Worm (Caenorhabditis elegans) whole organism, late embryonic: ENCODE measurements around the gene F07E5.12.
"Not testable (repeated sequence)": the region's sequence is repeated elsewhere in the genome, so short reads cannot be mapped to it uniquely, and the experiment has no call there.

Experiments used
- C08G9.2 ChIP-seq: sonication (generic microtip); optimal IDR thresholded peaks from 2 replicates; lab custom pipeline; 2016; ENCODE audit warnings: mild to moderate bottlenecking, missing genetic modification characterization, moderate library complexity, missing compliant biosample characterization
- K09A11.1 ChIP-seq: sonication (generic microtip); optimal IDR thresholded peaks from 2 replicates; lab custom pipeline; 2017; ENCODE audit warnings: antibody characterized with exemption, mild to moderate bottlenecking, missing genetic modification characterization, missing compliant biosample characterization; ENCODE audit not compliant: insufficient read depth
- T23F11.4 ChIP-seq: fragments of 200-800 bp; sonication (Bioruptor generic); optimal IDR thresholded peaks from 2 replicates; lab custom pipeline; 2018; ENCODE audit warnings: mild to moderate bottlenecking, missing genetic modification characterization, missing compliant biosample characterization
- Y22D7AL.16 ChIP-seq: sonication (generic microtip); optimal IDR thresholded peaks from 2 replicates; lab custom pipeline; 2016; ENCODE audit warnings: missing genetic modification characterization, missing compliant biosample characterization
- ceh-14 ChIP-seq: sonication (generic microtip); optimal IDR thresholded peaks from 2 replicates; lab custom pipeline; 2016; ENCODE audit warnings: missing genotype, missing genetic modification characterization, missing compliant biosample characterization
- ceh-18 ChIP-seq: sonication (generic microtip); optimal IDR thresholded peaks from 2 replicates; lab custom pipeline; 2016; ENCODE audit warnings: missing genetic modification characterization, missing compliant biosample characterization
- ceh-24 ChIP-seq: sonication (generic microtip); optimal IDR thresholded peaks from 2 replicates; lab custom pipeline; 2016; ENCODE audit warnings: mild to moderate bottlenecking, missing genetic modification characterization, missing compliant biosample characterization
- ceh-30 ChIP-seq: fragments of 150-350 bp; optimal IDR thresholded peaks from 2 replicates; lab custom pipeline; 2014; ENCODE audit warnings: missing biosample characterization, missing genetic modification characterization
- ceh-34 ChIP-seq: sonication (generic microtip); optimal IDR thresholded peaks from 2 replicates; lab custom pipeline; 2016; ENCODE audit warnings: mild to moderate bottlenecking, missing genetic modification characterization, missing compliant biosample characterization
- ceh-48 ChIP-seq: sonication (generic microtip); optimal IDR thresholded peaks from 2 replicates; lab custom pipeline; 2016; ENCODE audit warnings: missing genetic modification characterization, inconsistent platforms, missing compliant biosample characterization
- ceh-9 ChIP-seq: sonication (generic microtip); optimal IDR thresholded peaks from 2 replicates; lab custom pipeline; 2016; ENCODE audit warnings: mild to moderate bottlenecking, missing genetic modification characterization, inconsistent platforms, missing compliant biosample characterization
- dve-1 ChIP-seq: sonication (generic microtip); optimal IDR thresholded peaks from 2 replicates; lab custom pipeline; 2017; ENCODE audit warnings: antibody characterized with exemption, mild to moderate bottlenecking, missing genetic modification characterization, missing compliant biosample characterization
- elt-2 ChIP-seq: sonication (generic microtip); optimal IDR thresholded peaks from 2 replicates; lab custom pipeline; 2016; ENCODE audit warnings: missing genetic modification reagents, missing genetic modification characterization, missing compliant biosample characterization
- ets-4 ChIP-seq: sonication (generic microtip); optimal IDR thresholded peaks from 2 replicates; lab custom pipeline; 2016; ENCODE audit warnings: missing genetic modification characterization, missing compliant biosample characterization
- eyg-1 ChIP-seq: sonication (generic microtip); optimal IDR thresholded peaks from 2 replicates; lab custom pipeline; 2016; ENCODE audit warnings: missing genotype, missing genetic modification characterization, missing compliant biosample characterization
- fax-1 ChIP-seq: sonication (generic microtip); optimal IDR thresholded peaks from 2 replicates; lab custom pipeline; 2016; ENCODE audit warnings: missing genotype, missing genetic modification characterization, missing compliant biosample characterization
- fkh-10 ChIP-seq: fragments of 150-350 bp; optimal IDR thresholded peaks from 2 replicates; lab custom pipeline; 2014; ENCODE audit warnings: missing biosample characterization, missing genetic modification reagents, missing genetic modification characterization
- fkh-6 ChIP-seq: sonication (generic microtip); optimal IDR thresholded peaks from 2 replicates; lab custom pipeline; 2016; ENCODE audit warnings: missing genetic modification characterization, missing compliant biosample characterization
- hlh-8 ChIP-seq: sonication (generic microtip); optimal IDR thresholded peaks from 2 replicates; lab custom pipeline; 2016; ENCODE audit warnings: missing genotype, missing genetic modification characterization, missing compliant biosample characterization
- lin-11 ChIP-seq: fragments of 200-800 bp; sonication (Bioruptor generic); optimal IDR thresholded peaks from 2 replicates; lab custom pipeline; 2018; ENCODE audit warnings: mild to moderate bottlenecking, missing genetic modification characterization, missing compliant biosample characterization
- madf-2 ChIP-seq: sonication (generic microtip); optimal IDR thresholded peaks from 2 replicates; lab custom pipeline; 2017; ENCODE audit warnings: missing genetic modification characterization, missing compliant biosample characterization
- mec-3 ChIP-seq: sonication (generic microtip); optimal IDR thresholded peaks from 2 replicates; lab custom pipeline; 2016; ENCODE audit warnings: borderline replicate concordance, missing genetic modification characterization, missing compliant biosample characterization
- nhr-11 ChIP-seq: fragments of 150-350 bp; optimal IDR thresholded peaks from 2 replicates; lab custom pipeline; 2014; ENCODE audit warnings: missing biosample characterization, missing genetic modification characterization
- nhr-232 ChIP-seq: sonication (generic microtip); optimal IDR thresholded peaks from 2 replicates; lab custom pipeline; 2016; ENCODE audit warnings: missing genetic modification characterization, missing compliant biosample characterization
- pha-4 ChIP-seq: fragments of 150-350 bp; optimal IDR thresholded peaks from 2 replicates; lab custom pipeline; 2018; ENCODE audit warnings: missing biosample characterization, missing genetic modification reagents, missing genetic modification characterization
- pqm-1 ChIP-seq: sonication (generic microtip); optimal IDR thresholded peaks from 2 replicates; lab custom pipeline; 2016; ENCODE audit warnings: missing genetic modification characterization, missing compliant biosample characterization
- pros-1 ChIP-seq: fragments of 150-350 bp; optimal IDR thresholded peaks from 2 replicates; lab custom pipeline; 2014; ENCODE audit warnings: missing biosample characterization, missing genetic modification reagents, missing genetic modification characterization
- ref-2 ChIP-seq: sonication (generic microtip); optimal IDR thresholded peaks from 2 replicates; lab custom pipeline; 2016; ENCODE audit warnings: missing genetic modification characterization, missing compliant biosample characterization
- rnt-1 ChIP-seq: sonication (generic microtip); optimal IDR thresholded peaks from 2 replicates; lab custom pipeline; 2016; ENCODE audit warnings: missing genetic modification characterization, missing compliant biosample characterization
- sox-2 ChIP-seq: fragments of 200-800 bp; sonication (Bioruptor generic); IDR thresholded peaks from 2 replicates; pipeline ENCODE4 v1.3.6; 2022; ENCODE audit warnings: missing genetic modification reagents, missing genetic modification characterization, missing compliant biosample characterization
- syd-9 ChIP-seq: sonication (generic microtip); optimal IDR thresholded peaks from 2 replicates; lab custom pipeline; 2016; ENCODE audit warnings: mild to moderate bottlenecking, missing genetic modification characterization, moderate library complexity, missing compliant biosample characterization
- tbx-2 ChIP-seq: sonication (generic microtip); optimal IDR thresholded peaks from 2 replicates; lab custom pipeline; 2016; ENCODE audit warnings: missing genetic modification characterization, missing compliant biosample characterization
- unc-3 ChIP-seq, 2 experiments: fragments of 200-800 bp in 1 of 2; sonication (Bioruptor generic) in 1 of 2; sonication (generic microtip) in 1 of 2; conservative IDR thresholded peaks in 1 of 2; optimal IDR thresholded peaks in 1 of 2; 2 replicates each; pipeline versions ENCODE4 v1.3.6 to Lab custom; 2016 to 2022; ENCODE audit warnings: missing compliant biosample characterization in 2 of 2, missing genetic modification characterization in 2 of 2, missing genetic modification reagents in 1 of 2
- unc-42 ChIP-seq: sonication (generic microtip); optimal IDR thresholded peaks from 2 replicates; lab custom pipeline; 2016; ENCODE audit warnings: missing genotype, missing genetic modification characterization, missing compliant biosample characterization
- unc-55 ChIP-seq: sonication (generic microtip); optimal IDR thresholded peaks from 2 replicates; lab custom pipeline; 2017; ENCODE audit warnings: missing biosample characterization, missing genetic modification reagents, missing genetic modification characterization
- unc-86 ChIP-seq: sonication (generic microtip); optimal IDR thresholded peaks from 2 replicates; lab custom pipeline; 2016; ENCODE audit warnings: missing genetic modification characterization, missing compliant biosample characterization

The F07E5.12 gene

DNA sequence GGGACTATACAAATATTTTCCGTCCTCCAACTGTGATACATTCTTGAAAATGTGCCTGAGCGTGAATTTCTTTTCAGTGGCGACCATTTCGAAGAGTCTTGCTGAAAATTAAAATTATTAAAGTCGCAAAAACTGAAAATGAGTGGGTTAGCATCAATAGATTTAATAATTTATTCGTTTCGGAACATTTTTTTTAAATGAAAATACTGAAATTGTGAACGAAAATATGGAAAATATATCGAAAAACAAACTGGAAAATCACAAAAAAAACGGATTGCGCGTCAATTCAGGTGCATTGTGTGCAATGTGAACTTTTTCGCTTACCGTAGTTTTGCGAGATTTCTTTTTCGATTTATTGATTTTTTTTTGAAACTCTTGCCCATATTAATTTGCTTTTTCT, 35.9 kb upstream of the F07E5.12 start, which contains the start of gene bath-5:
bath-5 (minus strand) TSS at position 101 of the 400 bp plus-strand sequence.
- TF ChIP-seq mec-3 (no peak), fax-1 (no peak), nhr-232 (tag; lab: Kevin White, UChicago) (no peak), unc-86 (tag; lab: Kevin White, UChicago) (no peak), rnt-1 (no peak), hlh-8 (tag; lab: Kevin White, UChicago) (no peak), elt-2 (tag; lab: Kevin White, UChicago) (no peak), syd-9 (no peak), K09A11.1 (tag; lab: Kevin White, UChicago) (no peak), ceh-34 (no peak), unc-3 (GFP tag; conservative IDR thresholded peaks at IDR 0.05; lab: Robert Waterston, UW) (no peak), unc-3 (tag; optimal IDR thresholded peaks at IDR 0.05; lab: Kevin White, UChicago) (no peak)

DNA sequence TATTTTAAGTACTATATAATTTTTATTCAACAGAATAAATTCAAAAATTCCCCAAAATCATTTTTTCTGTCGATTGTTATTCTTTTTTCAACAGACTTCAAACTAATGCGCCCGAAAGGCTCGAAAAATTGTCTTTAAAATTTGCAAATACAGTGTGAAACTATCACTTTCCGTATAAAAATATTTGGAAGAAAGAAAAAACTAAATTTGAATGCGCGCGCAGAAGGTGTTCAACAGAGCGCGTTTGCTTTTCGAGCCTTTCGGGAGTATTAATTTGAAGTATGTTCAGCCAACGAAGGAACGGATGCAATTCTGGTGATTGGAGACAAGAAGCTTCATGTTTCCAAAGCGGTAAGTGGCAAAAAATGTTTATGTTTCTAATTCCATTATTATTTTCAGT, 35.5 kb upstream of the F07E5.12 start, which contains the start of gene btb-4:
btb-4 (plus strand) TSS at position 35 of the 400 bp plus-strand sequence.
- not testable (repeated sequence) for TF ChIP-seq dve-1, ceh-14, ceh-30 (tag; lab: Kevin White, UChicago)

DNA sequence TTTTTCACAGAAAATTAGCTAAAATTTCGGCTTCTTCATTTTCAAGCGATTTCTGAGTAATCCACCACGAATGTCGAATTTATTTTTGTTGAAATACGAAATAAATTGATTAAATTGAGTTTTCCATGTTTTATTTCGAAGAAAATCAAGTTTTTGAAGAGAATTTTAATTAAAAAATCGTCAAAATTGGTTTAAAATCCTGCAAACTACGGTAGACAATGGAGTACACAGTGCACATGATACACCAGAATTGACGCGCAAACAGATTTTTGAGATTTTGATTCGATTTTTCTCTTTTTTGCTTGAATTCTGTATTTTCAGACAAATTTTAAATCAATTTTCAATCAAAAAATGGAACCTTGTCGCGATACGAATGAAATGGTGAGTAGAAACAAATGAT, 34.5 kb upstream of the F07E5.12 start, which contains the start of gene F59H6.14:
F59H6.14 (plus strand) TSS at position 301 of the 400 bp plus-strand sequence.
- TF ChIP-seq T23F11.4 (GFP tag; lab: Kevin White, UChicago) (no peak), ceh-18 (no peak), ceh-48 (tag; lab: Kevin White, UChicago) (no peak), ceh-14 (tag; lab: Kevin White, UChicago) (no peak), fax-1 (no peak), pqm-1 (tag; lab: Kevin White, UChicago) (no peak), unc-42 (tag; lab: Kevin White, UChicago) (no peak), nhr-11 (tag; lab: Kevin White, UChicago) (no peak), madf-2 (tag; lab: Kevin White, UChicago) (no peak), ceh-24 (no peak), eyg-1 (tag; lab: Kevin White, UChicago) (no peak), fkh-6 (tag; lab: Kevin White, UChicago) (no peak), nhr-232 (tag; lab: Kevin White, UChicago) (no peak), sox-2 (GFP tag; lab: Robert Waterston, UW) (no peak), ref-2 (no peak), ets-4 (tag; lab: Kevin White, UChicago) (no peak), ceh-9 (tag; lab: Kevin White, UChicago) (no peak), K09A11.1 (tag; lab: Kevin White, UChicago) (no peak), tbx-2 (no peak)

DNA sequence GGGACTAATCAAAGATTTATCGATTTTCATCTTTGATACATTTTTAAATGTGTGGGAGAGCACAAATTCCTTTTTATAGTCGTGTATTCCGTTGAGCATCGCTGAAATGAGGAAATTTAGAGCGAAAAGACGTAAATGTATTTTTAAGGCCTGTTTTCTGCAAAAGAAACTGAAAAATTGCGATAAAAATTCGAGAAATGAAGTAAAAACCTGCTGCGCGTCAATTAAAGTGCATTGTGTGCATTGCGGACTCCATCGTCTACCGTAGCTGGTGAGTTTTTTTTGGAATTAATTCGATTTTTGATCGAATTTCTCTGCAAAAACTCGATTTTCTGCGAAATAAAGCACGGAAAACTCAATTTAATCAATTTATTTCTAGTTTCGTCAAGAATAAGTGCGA, 28.5 kb upstream of the F07E5.12 start, which contains the start of gene bath-19:
bath-19 (minus strand) TSS at position 101 of the 400 bp plus-strand sequence.
- TF ChIP-seq tbx-2 (no peak), nhr-232 (tag; lab: Kevin White, UChicago) (no peak), pros-1 (no peak), pha-4 (tag; lab: Kevin White, UChicago) (no peak), Y22D7AL.16 (no peak), unc-42 (tag; lab: Kevin White, UChicago) (no peak), fkh-10 (no peak), nhr-11 (tag; lab: Kevin White, UChicago) (no peak), C08G9.2 (tag; lab: Kevin White, UChicago) (no peak), unc-55 (no peak), elt-2 (tag; lab: Kevin White, UChicago) (no peak), lin-11 (no peak), unc-86 (tag; lab: Kevin White, UChicago) (no peak), ets-4 (tag; lab: Kevin White, UChicago) (no peak)
